Worm (Caenorhabditis elegans) whole organism, L4 larva: Measurements from ENCODE around the gene K03B4.4.
A peak's percentile ranks its signal among the peaks of the same experiment; 100 is the strongest.

Experiments used
- D1046.2 ChIP-seq: fragments of 200-800 bp; sonication (Bioruptor generic); IDR thresholded peaks from 2 replicates; pipeline ENCODE4 v1.3.6; 2022; ENCODE audit warnings: missing genetic modification characterization, missing compliant biosample characterization
- F49E8.2 ChIP-seq: sonication (generic microtip); optimal IDR thresholded peaks from 2 replicates; lab custom pipeline; 2016; ENCODE audit warnings: missing compliant biosample characterization, mild to moderate bottlenecking, missing genetic modification characterization, borderline replicate concordance
- T26A8.4 ChIP-seq: fragments of 200-800 bp; sonication (Bioruptor generic); IDR thresholded peaks from 2 replicates; pipeline ENCODE4 v1.3.6; 2022; ENCODE audit warnings: missing genetic modification characterization, missing compliant biosample characterization
- Y48G9A.11 ChIP-seq: fragments of 200-800 bp; sonication (Bioruptor generic); IDR thresholded peaks from 2 replicates; pipeline ENCODE4 v1.3.6; 2022; ENCODE audit warnings: missing genetic modification reagents, missing genetic modification characterization, missing compliant biosample characterization
- ZK546.5 ChIP-seq, 2 experiments: sonication (generic microtip); optimal IDR thresholded peaks; 2 replicates each; lab custom pipeline; 2017; ENCODE audit warnings: missing biosample characterization in 2 of 2, missing genetic modification characterization in 2 of 2
- aly-2 ChIP-seq: sonication (generic microtip); optimal IDR thresholded peaks from 2 replicates; lab custom pipeline; 2018; ENCODE audit warnings: missing biosample characterization, missing genetic modification characterization
- ama-1 ChIP-seq: fragments of 150-350 bp; optimal IDR thresholded peaks from 2 replicates; lab custom pipeline; 2014; ENCODE audit warnings: inconsistent platforms, mixed read lengths
- ceh-62 ChIP-seq: sonication (generic microtip); optimal IDR thresholded peaks from 2 replicates; lab custom pipeline; 2017; ENCODE audit warnings: missing biosample characterization, missing genetic modification characterization
- ceh-82 ChIP-seq: sonication (generic microtip); optimal IDR thresholded peaks from 2 replicates; lab custom pipeline; 2017; ENCODE audit warnings: missing biosample characterization, missing genetic modification characterization
- cey-2 ChIP-seq: sonication (generic microtip); optimal IDR thresholded peaks from 3 replicates; lab custom pipeline; 2017; ENCODE audit warnings: missing genetic modification characterization, mild to moderate bottlenecking, missing compliant biosample characterization, antibody characterized with exemption, borderline replicate concordance; ENCODE audit not compliant: insufficient read depth
- daf-12 ChIP-seq: fragments of 150-350 bp; optimal IDR thresholded peaks from 2 replicates; lab custom pipeline; 2014; ENCODE audit warnings: missing biosample characterization, missing genetic modification reagents, missing genetic modification characterization
- daf-16 ChIP-seq, 3 experiments: sonication (generic microtip); optimal IDR thresholded peaks; 2 replicates each; lab custom pipeline; 2016 to 2017; ENCODE audit warnings: missing genetic modification characterization in 3 of 3, missing genetic modification reagents in 3 of 3, mild to moderate bottlenecking in 2 of 3, missing compliant biosample characterization in 2 of 3, missing biosample characterization in 1 of 3, moderate library complexity in 1 of 3
- daf-8 ChIP-seq: fragments of 200-800 bp; sonication (Bioruptor generic); IDR thresholded peaks from 2 replicates; pipeline ENCODE4 v1.3.6; 2022; ENCODE audit warnings: missing genetic modification characterization, missing compliant biosample characterization
- dmd-8 ChIP-seq: fragments of 200-800 bp; sonication (Bioruptor generic); IDR thresholded peaks from 2 replicates; pipeline ENCODE4 v1.3.6; 2022; ENCODE audit warnings: missing genetic modification characterization, missing compliant biosample characterization
- dmd-9 ChIP-seq: fragments of 200-800 bp; sonication (Bioruptor generic); IDR thresholded peaks from 2 replicates; pipeline ENCODE4 v1.3.6; 2022; ENCODE audit warnings: missing genetic modification reagents, missing genetic modification characterization, missing compliant biosample characterization
- duxl-1 ChIP-seq: sonication (generic microtip); optimal IDR thresholded peaks from 2 replicates; lab custom pipeline; 2016; ENCODE audit warnings: mild to moderate bottlenecking, missing genetic modification characterization, moderate library complexity, missing compliant biosample characterization; ENCODE audit not compliant: poor library complexity
- fkh-10 ChIP-seq: fragments of 150-350 bp; optimal IDR thresholded peaks from 2 replicates; lab custom pipeline; 2014; ENCODE audit warnings: missing biosample characterization, missing genetic modification reagents, missing genetic modification characterization
- hif-1 ChIP-seq, 2 experiments: sonication (generic microtip); optimal IDR thresholded peaks; 2 replicates each; lab custom pipeline; 2016 to 2017; ENCODE audit warnings: missing compliant biosample characterization in 2 of 2, missing genetic modification characterization in 2 of 2, missing genetic modification reagents in 2 of 2, missing genotype in 2 of 2, mild to moderate bottlenecking in 1 of 2
- hlh-11 ChIP-seq: fragments of 200-800 bp; sonication (Bioruptor generic); optimal IDR thresholded peaks from 2 replicates; lab custom pipeline; 2018; ENCODE audit warnings: mild to moderate bottlenecking, missing genetic modification characterization, missing compliant biosample characterization
- lim-7 ChIP-seq: fragments of 200-800 bp; sonication (Bioruptor generic); IDR thresholded peaks from 2 replicates; pipeline ENCODE4 v1.3.6; 2022; ENCODE audit warnings: missing genetic modification characterization, missing compliant biosample characterization
- lin-1 ChIP-seq: fragments of 200-800 bp; sonication (Bioruptor generic); IDR thresholded peaks from 2 replicates; pipeline ENCODE4 v1.3.6; 2022; ENCODE audit warnings: missing genetic modification reagents, missing genetic modification characterization, missing compliant biosample characterization
- lin-15B ChIP-seq: fragments of 150-350 bp; sonication (generic microtip); optimal IDR thresholded peaks from 3 replicates; lab custom pipeline; 2014; ENCODE audit warnings: missing biosample characterization, missing genetic modification characterization
- lin-29 ChIP-seq: fragments of 200-800 bp; sonication (Bioruptor generic); IDR thresholded peaks from 2 replicates; pipeline ENCODE4 v1.3.6; 2022; ENCODE audit warnings: missing genetic modification reagents, missing genetic modification characterization, missing compliant biosample characterization
- lin-38 ChIP-seq: fragments of 200-800 bp; sonication (Bioruptor generic); IDR thresholded peaks from 2 replicates; pipeline ENCODE4 v1.3.6; 2022; ENCODE audit warnings: missing genetic modification reagents, missing genetic modification characterization, missing compliant biosample characterization
- lin-39 ChIP-seq: fragments of 150-350 bp; optimal IDR thresholded peaks from 2 replicates; lab custom pipeline; 2014; ENCODE audit warnings: missing biosample characterization, missing genetic modification reagents, missing genetic modification characterization
- mdt-29 ChIP-seq: fragments of 200-800 bp; sonication (Bioruptor generic); IDR thresholded peaks from 2 replicates; pipeline ENCODE4 v1.3.6; 2022; ENCODE audit warnings: missing genetic modification reagents, missing genetic modification characterization, missing compliant biosample characterization
- mxl-2 ChIP-seq: fragments of 200-800 bp; sonication (Bioruptor generic); conservative IDR thresholded peaks from 2 replicates; pipeline ENCODE4 v1.3.6; 2022; ENCODE audit warnings: missing genetic modification reagents, missing genetic modification characterization, missing compliant biosample characterization
- mxl-3 ChIP-seq: fragments of 200-800 bp; sonication (Bioruptor generic); optimal IDR thresholded peaks from 2 replicates; lab custom pipeline; 2018; ENCODE audit warnings: mild to moderate bottlenecking, missing genetic modification characterization, missing compliant biosample characterization
- nhr-10 ChIP-seq: fragments of 150-350 bp; optimal IDR thresholded peaks from 2 replicates; lab custom pipeline; 2014; ENCODE audit warnings: missing biosample characterization, missing genetic modification characterization
- nhr-102 ChIP-seq: sonication (generic microtip); optimal IDR thresholded peaks from 2 replicates; lab custom pipeline; 2016; ENCODE audit warnings: mild to moderate bottlenecking, missing genetic modification characterization, moderate library complexity, missing compliant biosample characterization
- nhr-11 ChIP-seq: fragments of 150-350 bp; optimal IDR thresholded peaks from 2 replicates; lab custom pipeline; 2014; ENCODE audit warnings: missing biosample characterization, missing genetic modification characterization
- nhr-111 ChIP-seq: fragments of 200-800 bp; sonication (Bioruptor generic); optimal IDR thresholded peaks from 2 replicates; lab custom pipeline; 2018; ENCODE audit warnings: mild to moderate bottlenecking, missing genetic modification characterization, missing compliant biosample characterization
- nhr-28 ChIP-seq: fragments of 150-350 bp; optimal IDR thresholded peaks from 2 replicates; lab custom pipeline; 2014; ENCODE audit warnings: missing biosample characterization, missing genetic modification characterization
- nhr-48 ChIP-seq: sonication (generic microtip); optimal IDR thresholded peaks from 2 replicates; lab custom pipeline; 2016; ENCODE audit warnings: mild to moderate bottlenecking, missing genetic modification characterization, missing compliant biosample characterization
- nhr-6 ChIP-seq: fragments of 150-350 bp; optimal IDR thresholded peaks from 2 replicates; lab custom pipeline; 2014; ENCODE audit warnings: missing biosample characterization, missing genetic modification characterization
- nhr-76 ChIP-seq: fragments of 150-350 bp; optimal IDR thresholded peaks from 2 replicates; lab custom pipeline; 2014; ENCODE audit warnings: missing biosample characterization, missing genetic modification characterization
- pha-4 ChIP-seq, 2 experiments: fragments of 150-350 bp in 1 of 2; fragments of 200-800 bp in 1 of 2; sonication (Bioruptor generic) in 1 of 2; IDR thresholded peaks in 1 of 2; optimal IDR thresholded peaks in 1 of 2; 2 replicates each; pipeline versions ENCODE4 v1.3.6 to Lab custom; 2014 to 2022; ENCODE audit warnings: missing genetic modification characterization in 2 of 2, missing genetic modification reagents in 2 of 2, missing biosample characterization in 1 of 2, missing compliant biosample characterization in 1 of 2
- saeg-2 ChIP-seq: fragments of 200-800 bp; sonication (Bioruptor generic); IDR thresholded peaks from 2 replicates; pipeline ENCODE4 v1.3.6; 2022; ENCODE audit warnings: missing genetic modification reagents, missing genetic modification characterization, missing compliant biosample characterization
- sdz-12 ChIP-seq: fragments of 200-800 bp; sonication (Bioruptor generic); optimal IDR thresholded peaks from 2 replicates; lab custom pipeline; 2018; ENCODE audit warnings: mild to moderate bottlenecking, missing genetic modification characterization, missing compliant biosample characterization
- set-16 ChIP-seq: fragments of 200-800 bp; sonication (Bioruptor generic); IDR thresholded peaks from 2 replicates; pipeline ENCODE4 v1.3.6; 2022; ENCODE audit warnings: missing genetic modification reagents, missing genetic modification characterization, missing compliant biosample characterization
- skn-1 ChIP-seq: fragments of 150-350 bp; optimal IDR thresholded peaks from 2 replicates; lab custom pipeline; 2014; ENCODE audit warnings: missing biosample characterization, missing genetic modification characterization
- spr-1 ChIP-seq: sonication (generic microtip); optimal IDR thresholded peaks from 2 replicates; lab custom pipeline; 2016; ENCODE audit warnings: mild to moderate bottlenecking, missing genetic modification characterization, missing compliant biosample characterization
- spr-3 ChIP-seq: fragments of 200-800 bp; sonication (Bioruptor generic); optimal IDR thresholded peaks from 2 replicates; lab custom pipeline; 2018; ENCODE audit warnings: mild to moderate bottlenecking, missing genetic modification characterization, missing compliant biosample characterization
- tag-97 ChIP-seq: fragments of 200-800 bp; sonication (Bioruptor generic); IDR thresholded peaks from 2 replicates; pipeline ENCODE4 v1.3.6; 2022; ENCODE audit warnings: missing genetic modification characterization, missing compliant biosample characterization
- unc-130 ChIP-seq: sonication (generic microtip); optimal IDR thresholded peaks from 2 replicates; lab custom pipeline; 2016; ENCODE audit warnings: missing genetic modification reagents, missing genetic modification characterization, missing compliant biosample characterization
- zag-1 ChIP-seq: fragments of 150-350 bp; optimal IDR thresholded peaks from 2 replicates; lab custom pipeline; 2014; ENCODE audit warnings: missing biosample characterization, missing genetic modification characterization
- zfp-3 ChIP-seq: fragments of 200-800 bp; sonication (Bioruptor generic); conservative IDR thresholded peaks from 2 replicates; pipeline ENCODE4 v1.3.6; 2022; ENCODE audit warnings: missing genetic modification reagents, missing genetic modification characterization, missing compliant biosample characterization
- zip-11 ChIP-seq: fragments of 200-800 bp; sonication (Bioruptor generic); IDR thresholded peaks from 2 replicates; pipeline ENCODE4 v1.3.6; 2022; ENCODE audit warnings: missing genetic modification characterization, missing compliant biosample characterization
- ztf-11 ChIP-seq: fragments of 150-350 bp; optimal IDR thresholded peaks from 2 replicates; lab custom pipeline; 2014; ENCODE audit warnings: missing biosample characterization, missing genetic modification characterization
- ztf-7 ChIP-seq: fragments of 150-350 bp; optimal IDR thresholded peaks from 2 replicates; lab custom pipeline; 2014; ENCODE audit warnings: missing biosample characterization, missing genetic modification characterization

The K03B4.4 gene

ce11 chrV:4731154-4731961 is 49.6 kb downstream of the K03B4.4 start, which contains the start of gene F39G3.3 (continued):
- TF ChIP-seq T26A8.4 (no peak), sdz-12 (GFP tag; lab: Kevin White, UChicago) (no peak), mxl-3 (GFP tag; lab: Kevin White, UChicago) (no peak), lin-1 (GFP tag; lab: Robert Waterston, UW) (no peak), lin-29 (GFP tag; lab: Robert Waterston, UW) (no peak), D1046.2 (GFP tag; lab: Robert Waterston, UW) (no peak), ZK546.5 (tag; optimal IDR thresholded peaks at IDR 0.05; lab: Kevin White, UChicago) (no peak), nhr-11 (tag; lab: Kevin White, UChicago) (no peak), ceh-82 (tag; lab: Kevin White, UChicago) (no peak), skn-1 (tag; lab: Kevin White, UChicago) (no peak), ztf-11 (tag; lab: Kevin White, UChicago) (no peak), nhr-28 (tag; lab: Kevin White, UChicago) (peak; percentile 47), duxl-1 (peak; percentile 58), nhr-6 (tag; lab: Kevin White, UChicago) (peak; percentile 10), mxl-2 (GFP tag; lab: Robert Waterston, UW) (no peak), cey-2 (tag; lab: Kevin White, UChicago) (no peak), zag-1 (tag; lab: Kevin White, UChicago) (no peak), nhr-102 (tag; lab: Kevin White, UChicago) (peak; percentile 40), spr-1 (tag; lab: Kevin White, UChicago) (no peak), daf-8 (no peak), saeg-2 (GFP tag; lab: Robert Waterston, UW) (no peak), lin-38 (GFP tag; lab: Robert Waterston, UW) (peak; percentile 73), zfp-3 (no peak), Y48G9A.11 (GFP tag; lab: Robert Waterston, UW) (no peak), dmd-8 (no peak), spr-3 (no peak), unc-130 (GFP tag; lab: Kevin White, UChicago) (peak; percentile 68), nhr-10 (no peak), ztf-7 (tag; lab: Kevin White, UChicago) (no peak), fkh-10 (GFP tag; lab: Kevin White, UChicago) (no peak), pha-4 (GFP tag; IDR thresholded peaks at IDR 0.05; lab: Robert Waterston, UW) (0 out of 2 replicates have a peak, but pooled peaks have one; percentile 64), pha-4 (tag; optimal IDR thresholded peaks at IDR 0.05; lab: Kevin White, UChicago) (no peak), tag-97 (GFP tag; lab: Robert Waterston, UW) (no peak), mdt-29 (GFP tag; lab: Robert Waterston, UW) (no peak), nhr-48 (tag; lab: Kevin White, UChicago) (no peak), zip-11 (no peak), hlh-11 (tag; lab: Kevin White, UChicago) (peak; percentile 14), ceh-62 (no peak), aly-2 (no peak), nhr-111 (GFP tag; lab: Kevin White, UChicago) (no peak), hif-1 (tag; optimal IDR thresholded peaks at IDR 0.05; lab: Kevin White, UChicago) (peak in 1 of 2 experiments; percentile 35), dmd-9 (GFP tag; lab: Robert Waterston, UW) (no peak), F49E8.2 (tag; lab: Kevin White, UChicago) (peak; percentile 84), lim-7 (GFP tag; lab: Robert Waterston, UW) (no peak), daf-16 (GFP tag; optimal IDR thresholded peaks at IDR 0.05; lab: Kevin White, UChicago) (peak in 1 of 2 experiments; percentile 2), daf-16 (tag; optimal IDR thresholded peaks at IDR 0.05; lab: Kevin White, UChicago) (peak; percentile 59), daf-12 (tag; lab: Kevin White, UChicago) (no peak), lin-15B (tag; lab: Kevin White, UChicago) (no peak), lin-39 (tag; lab: Kevin White, UChicago) (no peak), ama-1 (no peak), nhr-76 (tag; lab: Kevin White, UChicago) (no peak), set-16 (GFP tag; lab: Robert Waterston, UW) (no peak)
